Fruit fly (Drosophila melanogaster) whole organism, prepupa: ENCODE data around the gene PIG-S.

ENCODE experiments used
- Blimp-1 ChIP-seq: fragments of 200-800 bp; sonication (Bioruptor generic); optimal IDR thresholded peaks from 3 replicates; lab custom pipeline; 2017; ENCODE audit warnings: missing biosample characterization, missing genetic modification characterization, mild to moderate bottlenecking, moderate library complexity, missing genetic modification reagents
- CG10631 ChIP-seq: fragments of 200-800 bp; sonication (Bioruptor generic); optimal IDR thresholded peaks from 2 replicates; lab custom pipeline; 2016; ENCODE audit warnings: missing biosample characterization, missing genetic modification characterization
- CG11762 ChIP-seq: fragments of 200-800 bp; sonication (Bioruptor generic); optimal IDR thresholded peaks from 3 replicates; lab custom pipeline; 2016; ENCODE audit warnings: missing biosample characterization, missing genetic modification characterization; ENCODE audit not compliant: insufficient read depth
- CG11902 ChIP-seq: fragments of 200-800 bp; sonication (Bioruptor generic); optimal IDR thresholded peaks from 3 replicates; lab custom pipeline; 2016; ENCODE audit warnings: missing biosample characterization, missing genetic modification characterization
- CG15336 ChIP-seq: fragments of 200-800 bp; sonication (Bioruptor generic); IDR thresholded peaks from 2 replicates; pipeline ENCODE4 v1.3.6; 2022; ENCODE audit warnings: missing biosample characterization, missing genetic modification characterization
- CG1621 ChIP-seq: fragments of 200-800 bp; sonication (Bioruptor generic); optimal IDR thresholded peaks from 3 replicates; lab custom pipeline; 2018; ENCODE audit warnings: missing biosample characterization, mild to moderate bottlenecking, missing genetic modification characterization
- CG16779 ChIP-seq: fragments of 200-800 bp; sonication (Bioruptor generic); optimal IDR thresholded peaks from 3 replicates; lab custom pipeline; 2017; ENCODE audit warnings: missing biosample characterization, mild to moderate bottlenecking, missing genetic modification characterization
- CG3032 ChIP-seq: fragments of 200-800 bp; optimal IDR thresholded peaks from 2 replicates; lab custom pipeline; 2019; ENCODE audit warnings: missing biosample characterization, mild to moderate bottlenecking, missing genetic modification characterization, moderate library complexity
- CG31627 ChIP-seq: fragments of 200-800 bp; sonication (Bioruptor generic); optimal IDR thresholded peaks from 3 replicates; lab custom pipeline; 2016; ENCODE audit warnings: missing biosample characterization, missing genetic modification characterization
- CG32006 ChIP-seq: fragments of 200-800 bp; sonication (Bioruptor generic); optimal IDR thresholded peaks from 3 replicates; lab custom pipeline; 2017; ENCODE audit warnings: missing biosample characterization, mild to moderate bottlenecking, missing genetic modification characterization
- CG34406 ChIP-seq: fragments of 200-800 bp; sonication (Bioruptor generic); optimal IDR thresholded peaks from 3 replicates; lab custom pipeline; 2016; ENCODE audit warnings: missing biosample characterization, missing genetic modification characterization
- CG3919 ChIP-seq: fragments of 200-800 bp; sonication (Bioruptor generic); optimal IDR thresholded peaks from 3 replicates; lab custom pipeline; 2016; ENCODE audit warnings: missing biosample characterization, missing genetic modification characterization
- CG4318 ChIP-seq: fragments of 200-800 bp; sonication (Bioruptor generic); optimal IDR thresholded peaks from 3 replicates; lab custom pipeline; 2017; ENCODE audit warnings: missing biosample characterization, mild to moderate bottlenecking, missing genetic modification characterization
- CG6163 ChIP-seq: fragments of 200-800 bp; sonication (Bioruptor generic); IDR thresholded peaks from 3 replicates; pipeline ENCODE4 v1.3.6; 2022; ENCODE audit warnings: missing biosample characterization, missing genetic modification characterization
- CG6276 ChIP-seq: fragments of 200-800 bp; sonication (Bioruptor generic); optimal IDR thresholded peaks from 2 replicates; lab custom pipeline; 2017; ENCODE audit warnings: missing biosample characterization, mild to moderate bottlenecking, missing genetic modification characterization
- CG6792 ChIP-seq: fragments of 200-800 bp; sonication (Bioruptor generic); optimal IDR thresholded peaks from 3 replicates; lab custom pipeline; 2016; ENCODE audit warnings: missing biosample characterization, missing genetic modification characterization
- CG6808 ChIP-seq: fragments of 200-800 bp; sonication (Bioruptor generic); optimal IDR thresholded peaks from 3 replicates; lab custom pipeline; 2017; ENCODE audit warnings: missing biosample characterization, missing genetic modification characterization, mild to moderate bottlenecking, moderate library complexity, missing genetic modification reagents
- CG6854 ChIP-seq: fragments of 200-800 bp; sonication (Bioruptor generic); optimal IDR thresholded peaks from 2 replicates; lab custom pipeline; 2017; ENCODE audit warnings: missing biosample characterization, mild to moderate bottlenecking, missing genetic modification characterization
- CG7368 ChIP-seq: fragments of 200-800 bp; sonication (Bioruptor generic); optimal IDR thresholded peaks from 3 replicates; lab custom pipeline; 2016; ENCODE audit warnings: missing biosample characterization, missing genetic modification characterization
- CG8632 ChIP-seq: fragments of 200-800 bp; sonication (Bioruptor generic); optimal IDR thresholded peaks from 3 replicates; lab custom pipeline; 2016; ENCODE audit warnings: missing biosample characterization, missing genetic modification characterization
- CG9139 ChIP-seq: fragments of 200-800 bp; sonication (Bioruptor generic); optimal IDR thresholded peaks from 3 replicates; lab custom pipeline; 2017; ENCODE audit warnings: missing biosample characterization, mild to moderate bottlenecking, missing genetic modification characterization
- Eip78C ChIP-seq: fragments of 200-800 bp; sonication (Bioruptor generic); peaks from one replicate; lab custom pipeline; 2016; ENCODE audit warnings: missing biosample characterization, missing genetic modification characterization
- Ets21C ChIP-seq: fragments of 200-800 bp; sonication (Bioruptor generic); optimal IDR thresholded peaks from 3 replicates; lab custom pipeline; 2016; ENCODE audit warnings: missing biosample characterization, missing genetic modification characterization
- Ets96B ChIP-seq: fragments of 200-800 bp; optimal IDR thresholded peaks from 2 replicates; lab custom pipeline; 2019; ENCODE audit warnings: missing biosample characterization, mild to moderate bottlenecking, missing genetic modification characterization, moderate library complexity
- Gug ChIP-seq: fragments of 200-800 bp; sonication (Bioruptor generic); IDR thresholded peaks from 2 replicates; pipeline ENCODE4 v1.3.6; 2022; ENCODE audit warnings: missing biosample characterization, missing genetic modification characterization
- Hr38 ChIP-seq: sonication (Bioruptor generic); optimal IDR thresholded peaks from 2 replicates; lab custom pipeline; 2016; ENCODE audit warnings: missing biosample characterization, missing genetic modification characterization
- Hr39 ChIP-seq: fragments of 200-800 bp; sonication (Bioruptor generic); optimal IDR thresholded peaks from 2 replicates; lab custom pipeline; 2016; ENCODE audit warnings: missing biosample characterization, missing genetic modification characterization
- Hr4 ChIP-seq: fragments of 200-800 bp; sonication (Bioruptor generic); optimal IDR thresholded peaks from 3 replicates; lab custom pipeline; 2016; ENCODE audit warnings: missing biosample characterization, missing genetic modification characterization
- Lpt ChIP-seq: fragments of 200-800 bp; sonication (Bioruptor generic); optimal IDR thresholded peaks from 3 replicates; lab custom pipeline; 2016; ENCODE audit warnings: missing biosample characterization, missing genetic modification characterization
- Met ChIP-seq: fragments of 200-800 bp; sonication (Bioruptor generic); optimal IDR thresholded peaks from 3 replicates; lab custom pipeline; 2016; ENCODE audit warnings: missing biosample characterization, missing genetic modification characterization
- OdsH ChIP-seq: fragments of 200-800 bp; sonication (Bioruptor generic); optimal IDR thresholded peaks from 3 replicates; lab custom pipeline; 2016; ENCODE audit warnings: missing biosample characterization, missing genetic modification characterization
- Smox ChIP-seq: fragments of 200-800 bp; sonication (Bioruptor generic); optimal IDR thresholded peaks from 3 replicates; lab custom pipeline; 2016; ENCODE audit warnings: missing biosample characterization, missing genetic modification characterization
- Sox14 ChIP-seq: fragments of 200-800 bp; sonication (Bioruptor generic); optimal IDR thresholded peaks from 3 replicates; lab custom pipeline; 2016; ENCODE audit warnings: missing biosample characterization, missing genetic modification characterization
- Sox15 ChIP-seq: fragments of 200-800 bp; sonication (Bioruptor generic); optimal IDR thresholded peaks from 3 replicates; lab custom pipeline; 2016; ENCODE audit warnings: missing biosample characterization, missing genetic modification characterization
- achi ChIP-seq: fragments of 200-800 bp; sonication (Bioruptor generic); optimal IDR thresholded peaks from 3 replicates; lab custom pipeline; 2016; ENCODE audit warnings: missing biosample characterization, missing genetic modification characterization
- acj6 ChIP-seq: fragments of 200-800 bp; sonication (Bioruptor generic); optimal IDR thresholded peaks from 3 replicates; lab custom pipeline; 2016; ENCODE audit warnings: missing biosample characterization, missing genetic modification characterization
- eg ChIP-seq: fragments of 200-800 bp; sonication (Bioruptor generic); IDR thresholded peaks from 3 replicates; pipeline ENCODE4 v1.3.6; 2022; ENCODE audit warnings: missing biosample characterization, missing genetic modification characterization
- esn ChIP-seq: fragments of 200-800 bp; sonication (Bioruptor generic); optimal IDR thresholded peaks from 2 replicates; lab custom pipeline; 2016; ENCODE audit warnings: missing biosample characterization, mild to moderate bottlenecking, missing genetic modification characterization, moderate library complexity
- fd85E ChIP-seq: fragments of 200-800 bp; sonication (Bioruptor generic); optimal IDR thresholded peaks from 3 replicates; lab custom pipeline; 2016; ENCODE audit warnings: missing biosample characterization, missing genetic modification characterization
- fkh ChIP-seq: fragments of 200-800 bp; sonication (Bioruptor generic); optimal IDR thresholded peaks from 3 replicates; lab custom pipeline; 2017; ENCODE audit warnings: missing biosample characterization, mild to moderate bottlenecking, missing genetic modification characterization, moderate library complexity
- net ChIP-seq: fragments of 200-800 bp; sonication (Bioruptor generic); optimal IDR thresholded peaks from 3 replicates; lab custom pipeline; 2016; ENCODE audit warnings: missing biosample characterization, missing genetic modification characterization
- pdm3 ChIP-seq: fragments of 200-800 bp; sonication (Bioruptor generic); optimal IDR thresholded peaks from 3 replicates; lab custom pipeline; 2016; ENCODE audit warnings: missing biosample characterization, missing genetic modification characterization
- salr ChIP-seq, 2 experiments: fragments of 200-800 bp; sonication (Bioruptor generic); optimal IDR thresholded peaks; 3 replicates each; lab custom pipeline; 2016 to 2018; ENCODE audit warnings: missing biosample characterization in 2 of 2, missing genetic modification characterization in 2 of 2, mild to moderate bottlenecking in 1 of 2
- ss ChIP-seq, 2 experiments: fragments of 200-800 bp; sonication (Bioruptor generic); optimal IDR thresholded peaks; 2 replicates in 1 of 2; 3 replicates in 1 of 2; lab custom pipeline; 2017 to 2018; ENCODE audit warnings: mild to moderate bottlenecking in 2 of 2, missing biosample characterization in 2 of 2, missing genetic modification characterization in 2 of 2, moderate library complexity in 1 of 2
- svp ChIP-seq: fragments of 200-800 bp; sonication (Bioruptor generic); peaks from one replicate; lab custom pipeline; 2016; ENCODE audit warnings: missing biosample characterization, missing genetic modification characterization
- topi ChIP-seq: fragments of 200-800 bp; sonication (Bioruptor generic); optimal IDR thresholded peaks from 3 replicates; lab custom pipeline; 2016; ENCODE audit warnings: missing biosample characterization, missing genetic modification characterization
- vri ChIP-seq: fragments of 200-800 bp; sonication (Bioruptor generic); optimal IDR thresholded peaks from 3 replicates; lab custom pipeline; 2016; ENCODE audit warnings: missing biosample characterization, mild to moderate bottlenecking, missing genetic modification characterization

PIG-S gene

dm6 chr3R:24965403-24965802, 47.7 kb upstream of the PIG-S start (continued):
- TF ChIP-seq vri (GFP tag; lab: Kevin White, UChicago) (peak; percentile 43), CG1621 (tag; lab: Kevin White, UChicago) (no peak), eg (GFP tag; lab: Robert Waterston, UW) (no peak; the same call in 2 of the 3 replicates), CG34406 (GFP tag; lab: Kevin White, UChicago) (no peak), acj6 (GFP tag; lab: Kevin White, UChicago) (peak; percentile 34), CG32006 (peak; percentile 6), Hr39 (GFP tag; lab: Kevin White, UChicago) (peak; percentile 46), CG6276 (GFP tag; lab: Kevin White, UChicago) (no peak), Hr38 (GFP tag; lab: Kevin White, UChicago) (no peak), CG9139 (GFP tag; lab: Kevin White, UChicago) (no peak), CG11902 (GFP tag; lab: Kevin White, UChicago) (no peak), Eip78C (peak; percentile 81), pdm3 (no peak), CG31627 (GFP tag; lab: Kevin White, UChicago) (peak; percentile 38), net (no peak), CG11762 (GFP tag; lab: Kevin White, UChicago) (no peak), topi (GFP tag; lab: Kevin White, UChicago) (peak; percentile 34), CG10631 (peak; percentile 37), ss (GFP tag; optimal IDR thresholded peaks at IDR 0.05; lab: Kevin White, UChicago) (peak in 1 of 2 experiments; percentile 12), CG8632 (GFP tag; lab: Kevin White, UChicago) (no peak), svp (GFP tag; lab: Kevin White, UChicago) (peak; percentile 67), CG3919 (GFP tag; lab: Kevin White, UChicago) (peak; percentile 41), Smox (GFP tag; lab: Kevin White, UChicago) (peak; percentile 24), salr (GFP tag; optimal IDR thresholded peaks at IDR 0.05; lab: Kevin White, UChicago) (peak; percentile 1 to 49), CG7368 (GFP tag; lab: Kevin White, UChicago) (no peak), CG3032 (tag; lab: Kevin White, UChicago) (no peak), esn (GFP tag; lab: Kevin White, UChicago) (peak; percentile 58), Sox14 (GFP tag; lab: Kevin White, UChicago) (peak; percentile 31), CG6163 (GFP tag; lab: Robert Waterston, UW) (0 out of 3 replicates have a peak, but pooled peaks have one; percentile 13), fd85E (GFP tag; lab: Kevin White, UChicago) (no peak), CG4318 (no peak), OdsH (GFP tag; lab: Kevin White, UChicago) (peak; percentile 25), CG15336 (GFP tag; lab: Robert Waterston, UW) (no peak), CG6792 (GFP tag; lab: Kevin White, UChicago) (no peak), Blimp-1 (GFP tag; lab: Kevin White, UChicago) (no peak), Ets96B (tag; lab: Kevin White, UChicago) (no peak)

dm6 chr3R:24962470-24962869, 44.8 kb upstream of the PIG-S start:
- TF ChIP-seq Hr38 (GFP tag; lab: Kevin White, UChicago) (no peak), Sox15 (GFP tag; lab: Kevin White, UChicago) (no peak), Gug (no peak), CG6276 (GFP tag; lab: Kevin White, UChicago) (no peak), topi (GFP tag; lab: Kevin White, UChicago) (peak; percentile 53), esn (GFP tag; lab: Kevin White, UChicago) (peak; percentile 60), Eip78C (peak; percentile 54), CG16779 (tag; lab: Kevin White, UChicago) (no peak), Hr4 (GFP tag; lab: Kevin White, UChicago) (peak; percentile 18), CG6792 (GFP tag; lab: Kevin White, UChicago) (peak; percentile 34), Met (GFP tag; lab: Kevin White, UChicago) (peak; percentile 70), acj6 (GFP tag; lab: Kevin White, UChicago) (peak; percentile 22), fd85E (GFP tag; lab: Kevin White, UChicago) (no peak), CG3919 (GFP tag; lab: Kevin White, UChicago) (peak; percentile 42), salr (GFP tag; optimal IDR thresholded peaks at IDR 0.05; lab: Kevin White, UChicago) (no peak), Lpt (GFP tag; lab: Kevin White, UChicago) (no peak), CG4318 (no peak), OdsH (GFP tag; lab: Kevin White, UChicago) (peak; percentile 32), ss (GFP tag; optimal IDR thresholded peaks at IDR 0.05; lab: Kevin White, UChicago) (no peak), CG3032 (tag; lab: Kevin White, UChicago) (no peak), fkh (GFP tag; lab: Kevin White, UChicago) (no peak), CG6854 (no peak), Ets21C (GFP tag; lab: Kevin White, UChicago) (peak; percentile 37), CG15336 (GFP tag; lab: Robert Waterston, UW) (no peak), CG6808 (GFP tag; lab: Kevin White, UChicago) (no peak), achi (GFP tag; lab: Kevin White, UChicago) (peak; percentile 27), CG8632 (GFP tag; lab: Kevin White, UChicago) (peak; percentile 22), net (no peak), svp (GFP tag; lab: Kevin White, UChicago) (peak; percentile 80), CG6163 (GFP tag; lab: Robert Waterston, UW) (0 out of 3 replicates have a peak, but pooled peaks have one; percentile 37), Sox14 (GFP tag; lab: Kevin White, UChicago) (peak; percentile 22), eg (GFP tag; lab: Robert Waterston, UW) (no peak), vri (GFP tag; lab: Kevin White, UChicago) (peak; percentile 38), CG1621 (tag; lab: Kevin White, UChicago) (no peak)
